Worm (Caenorhabditis elegans) whole organism, young adult: ENCODE results near the gene F48B9.3.
A peak's percentile ranks its signal among the peaks of the same experiment; 100 is the strongest.

ENCODE experiments used
- D2030.7 ChIP-seq: fragments of 200-800 bp; sonication (Bioruptor generic); IDR thresholded peaks from 2 replicates; pipeline ENCODE4 v1.3.6; 2022; ENCODE audit warnings: missing genetic modification reagents, missing genetic modification characterization, missing compliant biosample characterization
- K12H6.12 ChIP-seq: fragments of 200-800 bp; sonication (Bioruptor generic); optimal IDR thresholded peaks from 2 replicates; lab custom pipeline; 2018; ENCODE audit warnings: mild to moderate bottlenecking, missing genetic modification characterization, missing compliant biosample characterization
- T26A5.8 ChIP-seq: sonication (generic microtip); optimal IDR thresholded peaks from 2 replicates; lab custom pipeline; 2016; ENCODE audit warnings: missing genetic modification characterization, missing compliant biosample characterization
- ama-1 ChIP-seq, 3 experiments: fragments of 150-350 bp in 1 of 3; sonication (generic microtip) in 2 of 3; optimal IDR thresholded peaks; 2 replicates each; lab custom pipeline; 2014 to 2018; ENCODE audit warnings: missing biosample characterization in 2 of 3, missing genetic modification characterization in 2 of 3, missing genetic modification reagents in 2 of 3
- ceh-40 ChIP-seq: fragments of 200-800 bp; sonication (Bioruptor generic); IDR thresholded peaks from 2 replicates; pipeline ENCODE4 v1.3.6; 2022; ENCODE audit warnings: missing genetic modification characterization, missing compliant biosample characterization
- dpl-1 ChIP-seq: fragments of 150-350 bp; optimal IDR thresholded peaks from 2 replicates; lab custom pipeline; 2014; ENCODE audit warnings: missing biosample characterization, missing genetic modification reagents, missing genetic modification characterization
- ekl-4 ChIP-seq: fragments of 200-800 bp; sonication (Bioruptor generic); IDR thresholded peaks from 2 replicates; pipeline ENCODE4 v1.3.6; 2022; ENCODE audit warnings: missing genetic modification reagents, missing genetic modification characterization, missing compliant biosample characterization
- lin-35 ChIP-seq, 3 experiments: fragments of 150-350 bp in 2 of 3; sonication (generic microtip) in 1 of 3; optimal IDR thresholded peaks; 2 replicates each; lab custom pipeline; 2014 to 2018; ENCODE audit warnings: missing biosample characterization in 3 of 3, missing genetic modification characterization in 3 of 3, missing genetic modification reagents in 3 of 3
- nhr-90 ChIP-seq: sonication (generic microtip); optimal IDR thresholded peaks from 2 replicates; lab custom pipeline; 2016; ENCODE audit warnings: missing genotype, mild to moderate bottlenecking, missing genetic modification characterization, missing compliant biosample characterization
- repo-1 ChIP-seq: sonication (generic microtip); optimal IDR thresholded peaks from 2 replicates; lab custom pipeline; 2017; ENCODE audit warnings: mild to moderate bottlenecking, missing genetic modification characterization, missing compliant biosample characterization
- snpc-4 ChIP-seq, 5 experiments: fragments of 150-350 bp in 1 of 5; sonication (generic microtip) in 4 of 5; optimal IDR thresholded peaks; 2 replicates each; lab custom pipeline; 2014 to 2018; ENCODE audit warnings: missing genetic modification characterization in 5 of 5, missing biosample characterization in 3 of 5, antibody characterized with exemption in 2 of 5, mild to moderate bottlenecking in 2 of 5, missing compliant biosample characterization in 2 of 5, missing genotype in 2 of 5, moderate library complexity in 2 of 5, missing genetic modification reagents in 1 of 5
- unc-62 ChIP-seq: fragments of 150-350 bp; optimal IDR thresholded peaks from 2 replicates; lab custom pipeline; 2014; ENCODE audit warnings: missing biosample characterization, missing genetic modification reagents, missing genetic modification characterization
- ztf-3 ChIP-seq: fragments of 200-800 bp; sonication (Bioruptor generic); optimal IDR thresholded peaks from 2 replicates; lab custom pipeline; 2018; ENCODE audit warnings: mild to moderate bottlenecking, missing genetic modification characterization, missing compliant biosample characterization

DNA sequence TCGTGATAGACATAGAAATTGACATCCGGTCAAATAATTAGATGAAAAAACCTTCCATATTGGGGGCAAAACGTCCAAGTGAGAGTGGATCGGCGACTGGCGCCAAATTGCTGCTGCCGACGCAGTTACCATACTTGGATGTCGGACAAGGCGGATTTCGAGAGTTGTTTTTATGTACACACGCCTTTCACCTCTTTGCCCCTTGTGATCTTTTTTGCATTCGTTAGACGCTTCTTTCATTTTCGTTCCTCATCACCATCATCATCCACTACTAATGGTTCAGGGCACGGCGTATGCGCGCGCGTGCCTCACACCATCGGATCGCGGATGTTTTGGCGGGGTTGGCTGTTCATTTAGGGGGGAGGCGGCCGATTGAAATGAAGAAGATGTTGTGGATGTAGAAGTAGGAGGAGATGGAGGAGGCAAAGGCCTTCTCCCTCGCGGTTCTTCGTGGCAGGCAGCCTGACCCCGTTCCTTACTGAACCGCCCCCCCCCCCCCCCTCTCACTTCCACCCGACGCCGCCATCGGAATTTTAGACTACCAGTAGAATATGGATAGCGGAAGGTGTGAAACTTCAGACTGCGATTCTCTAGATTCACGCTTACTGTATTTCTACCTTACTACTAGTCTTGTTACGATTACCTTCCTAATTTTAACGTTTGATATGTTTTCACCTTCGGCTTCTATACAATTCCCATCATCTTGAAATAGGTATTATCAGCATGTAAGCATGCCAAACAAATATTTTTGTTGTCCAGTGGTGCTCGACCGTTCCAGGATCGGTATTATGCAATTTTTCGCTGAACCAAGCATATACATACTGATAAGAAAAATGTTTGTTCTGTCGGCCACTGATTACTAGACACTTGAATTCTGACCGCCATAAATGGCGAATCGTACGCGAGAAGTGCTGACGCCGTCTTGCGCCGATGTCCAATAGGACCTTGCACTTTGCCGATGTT, 48.8 kb downstream of the F48B9.3 start:
- TF ChIP-seq unc-62 (GFP tag; lab: Kevin White, UChicago) (no peak), ama-1 (optimal IDR thresholded peaks at IDR 0.05; lab: Kevin White, UChicago) (no peak), ama-1 (GFP tag; optimal IDR thresholded peaks at IDR 0.05; lab: Kevin White, UChicago) (no peak), lin-35 (GFP tag; optimal IDR thresholded peaks at IDR 0.05; lab: Kevin White, UChicago) (no peak), ztf-3 (GFP tag; lab: Kevin White, UChicago) (no peak), snpc-4 (GFP tag; optimal IDR thresholded peaks at IDR 0.05; lab: Kevin White, UChicago) (no peak), snpc-4 (tag; optimal IDR thresholded peaks at IDR 0.05; lab: Kevin White, UChicago) (no peak), T26A5.8 (tag; lab: Kevin White, UChicago) (no peak), repo-1 (no peak), ekl-4 (GFP tag; lab: Robert Waterston, UW) (0 out of 2 replicates have a peak, but pooled peaks have one; percentile 28), nhr-90 (tag; lab: Kevin White, UChicago) (no peak), K12H6.12 (tag; lab: Kevin White, UChicago) (no peak), ceh-40 (GFP tag; lab: Robert Waterston, UW) (no peak), D2030.7 (GFP tag; lab: Robert Waterston, UW) (no peak), dpl-1 (GFP tag; lab: Kevin White, UChicago) (no peak)
